Worm (Caenorhabditis elegans) whole organism, L2 larva: ENCODE measurements around the gene F36G9.7.

Experiments used
- ceh-82 ChIP-seq: fragments of 150-350 bp; optimal IDR thresholded peaks from 2 replicates; lab custom pipeline; 2014; ENCODE audit warnings: missing biosample characterization, missing genetic modification characterization
- lin-39 ChIP-seq: fragments of 150-350 bp; optimal IDR thresholded peaks from 2 replicates; lab custom pipeline; 2014; ENCODE audit warnings: missing biosample characterization, missing genetic modification reagents, missing genetic modification characterization
- lsy-2 ChIP-seq, 2 experiments: fragments of 150-350 bp in 1 of 2; sonication (generic microtip) in 1 of 2; optimal IDR thresholded peaks; 2 replicates each; lab custom pipeline; 2014 to 2017; ENCODE audit warnings: missing biosample characterization in 2 of 2, missing genetic modification characterization in 2 of 2
- nhr-21 ChIP-seq: fragments of 150-350 bp; optimal IDR thresholded peaks from 2 replicates; lab custom pipeline; 2014; ENCODE audit warnings: missing biosample characterization, missing genetic modification characterization
- nhr-77 ChIP-seq: fragments of 150-350 bp; optimal IDR thresholded peaks from 2 replicates; lab custom pipeline; 2014; ENCODE audit warnings: missing biosample characterization, missing genetic modification characterization
- snpc-4 ChIP-seq: fragments of 150-350 bp; optimal IDR thresholded peaks from 2 replicates; lab custom pipeline; 2014; ENCODE audit warnings: missing biosample characterization, missing genetic modification characterization
- unc-55 ChIP-seq: fragments of 150-350 bp; sonication (generic microtip); optimal IDR thresholded peaks from 3 replicates; lab custom pipeline; 2014; ENCODE audit warnings: missing biosample characterization, missing genetic modification reagents, missing genetic modification characterization
- ztf-4 ChIP-seq: fragments of 150-350 bp; optimal IDR thresholded peaks from 2 replicates; lab custom pipeline; 2014; ENCODE audit warnings: missing biosample characterization, missing genetic modification characterization

DNA sequence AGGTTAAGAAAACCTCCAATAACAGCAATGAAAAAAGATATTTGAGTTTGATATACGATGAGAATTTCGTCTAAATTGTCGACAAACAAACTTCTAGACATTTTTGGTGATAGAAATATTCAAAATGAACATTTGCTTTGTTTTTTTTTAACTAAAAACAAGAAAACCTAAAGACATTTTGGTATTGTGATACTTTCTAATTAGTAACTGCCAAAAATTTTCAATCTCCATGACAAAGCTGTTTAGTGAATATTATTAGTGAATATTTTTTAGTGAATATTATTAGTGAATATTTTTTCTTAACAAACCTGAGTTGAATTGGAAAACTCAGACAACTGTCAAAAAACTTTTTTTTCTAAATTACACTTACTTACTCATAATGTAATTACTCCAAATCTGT is 29.3 kb downstream of the F36G9.7 start, which contains the start of gene srw-55:
- TF ChIP-seq lsy-2 (tag; optimal IDR thresholded peaks at IDR 0.05; lab: Kevin White, UChicago) = no peak
- TF ChIP-seq ztf-4 = no peak
- TF ChIP-seq ceh-82 (tag; lab: Kevin White, UChicago) = no peak
- no peak for TF ChIP-seq lin-39 (tag; lab: Kevin White, UChicago)
- no peak for TF ChIP-seq snpc-4
- TF ChIP-seq nhr-21 (tag; lab: Kevin White, UChicago) = no peak
- no peak for TF ChIP-seq unc-55
- no peak for TF ChIP-seq nhr-77 (tag; lab: Kevin White, UChicago)
